In the genomic region with DNA sequence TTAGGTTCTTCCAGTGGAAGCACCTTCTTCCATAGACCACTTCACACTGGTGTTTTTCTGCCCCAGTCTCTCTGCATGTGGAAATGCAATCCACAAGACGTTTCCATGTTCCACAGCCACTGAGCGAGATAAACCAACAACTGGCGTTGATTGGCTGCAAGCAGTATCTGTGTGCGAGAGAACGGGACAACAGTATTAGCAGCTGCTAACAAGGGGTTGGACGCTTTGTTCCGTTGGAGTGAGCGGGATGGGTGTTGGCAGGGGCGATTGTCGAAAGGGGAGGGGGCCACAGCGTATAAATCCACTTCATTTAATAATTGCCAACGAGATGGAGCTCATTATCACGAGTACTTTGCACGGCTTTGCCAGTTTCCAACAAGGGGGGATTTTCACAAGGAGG, we compare ENCODE assay signal across 1 fruit fly cellular context.
TF ChIP-seq lines count a peak whose summit lies in the region.

No protein-coding gene starts in this region.

TF ChIP-seq in whole organism, embryonic, 481 proteins besides CTCF, POLR2A, EP300 and RAD21 (continued from another document):
- no peak for TF ChIP-seq CG13424 (tag; optimal IDR thresholded peaks at IDR 0.05; lab: Kevin White, UChicago)
- peak; percentile 62 for TF ChIP-seq ash1 (GFP tag; optimal IDR thresholded peaks at IDR 0.05; lab: Kevin White, UChicago)
- TF ChIP-seq Taf1 (GFP tag; IDR thresholded peaks at IDR 0.05; lab: Robert Waterston, UW): no peak
- peak; percentile 89 for TF ChIP-seq crol (GFP tag; IDR thresholded peaks at IDR 0.05; lab: Robert Waterston, UW)
- TF ChIP-seq vvl (GFP tag; IDR thresholded peaks at IDR 0.05; lab: Robert Waterston, UW): peak; percentile 54; the same call in 1 of the 2 replicates
- TF ChIP-seq ato (GFP tag; IDR thresholded peaks at IDR 0.05; lab: Robert Waterston, UW; ENCODE audit: partially characterized antibody): 0 out of 2 replicates have a peak, but pooled peaks have one; percentile 10
- peak; percentile 23 to 37 for TF ChIP-seq Trl (optimal IDR thresholded peaks at IDR 0.05; lab: Kevin White, UChicago)
- TF ChIP-seq Trl (GFP tag; optimal IDR thresholded peaks at IDR 0.05; lab: Kevin White, UChicago): no peak
- 0 out of 3 replicates have a peak, but pooled peaks have one; percentile 55 for TF ChIP-seq Opbp (GFP tag; IDR thresholded peaks at IDR 0.05; lab: Robert Waterston, UW; ENCODE audit: partially characterized antibody)
- peak; percentile 65 for TF ChIP-seq bbx (GFP tag; IDR thresholded peaks at IDR 0.05; lab: Robert Waterston, UW; ENCODE audit: partially characterized antibody)
- TF ChIP-seq ewg (GFP tag; optimal IDR thresholded peaks at IDR 0.05; lab: Kevin White, UChicago): peak; percentile 39
- TF ChIP-seq gsb-n (tag; optimal IDR thresholded peaks at IDR 0.05; lab: Kevin White, UChicago): peak; percentile 4
- TF ChIP-seq gce (GFP tag; IDR thresholded peaks at IDR 0.05; lab: Robert Waterston, UW): peak; percentile 7; the same call in 1 of the 3 replicates
- TF ChIP-seq hth (optimal IDR thresholded peaks at IDR 0.05; lab: Kevin White, UChicago): no peak
- TF ChIP-seq pho (GFP tag; optimal IDR thresholded peaks at IDR 0.05; lab: Kevin White, UChicago): no peak
- no peak for TF ChIP-seq CG14710 (tag; optimal IDR thresholded peaks at IDR 0.05; lab: Kevin White, UChicago)
- peak; percentile 92 for TF ChIP-seq CG8478 (optimal IDR thresholded peaks at IDR 0.05; lab: Kevin White, UChicago)
- TF ChIP-seq Awh (GFP tag; IDR thresholded peaks at IDR 0.05; lab: Robert Waterston, UW): 0 out of 2 replicates have a peak, but pooled peaks have one; percentile 16
- no peak for TF ChIP-seq unc-4 (GFP tag; IDR thresholded peaks at IDR 0.05; lab: Robert Waterston, UW; ENCODE audit: partially characterized antibody)
- 0 out of 3 replicates have a peak, but pooled peaks have one; percentile 36 for TF ChIP-seq sr (GFP tag; IDR thresholded peaks at IDR 0.05; lab: Robert Waterston, UW)
- TF ChIP-seq grau (tag; optimal IDR thresholded peaks at IDR 0.05; lab: Kevin White, UChicago): peak; percentile 20
- no peak for TF ChIP-seq CG30403 (GFP tag; optimal IDR thresholded peaks at IDR 0.05; lab: Kevin White, UChicago)
- TF ChIP-seq Deaf1 (tag; optimal IDR thresholded peaks at IDR 0.05; lab: Kevin White, UChicago): peak; percentile 28
- no peak for TF ChIP-seq CG14050 (GFP tag; IDR thresholded peaks at IDR 0.05; lab: Robert Waterston, UW)
- TF ChIP-seq Kr (GFP tag; optimal IDR thresholded peaks at IDR 0.05; lab: Kevin White, UChicago): peak; percentile 1
- peak; percentile 100 for TF ChIP-seq Nf-YC (tag; optimal IDR thresholded peaks at IDR 0.05; lab: Kevin White, UChicago)
- TF ChIP-seq jing (GFP tag; optimal IDR thresholded peaks at IDR 0.05; lab: Kevin White, UChicago): peak; percentile 59
- TF ChIP-seq CG32767 (GFP tag; IDR thresholded peaks at IDR 0.05; lab: Robert Waterston, UW): peak; percentile 42; the same call in 1 of the 2 replicates
- peak; percentile 80 for TF ChIP-seq oc (tag; optimal IDR thresholded peaks at IDR 0.05; lab: Kevin White, UChicago)
- peak; percentile 55 for TF ChIP-seq CoRest (tag; optimal IDR thresholded peaks at IDR 0.05; lab: Kevin White, UChicago)
- no peak for TF ChIP-seq br (optimal IDR thresholded peaks at IDR 0.05; lab: Kevin White, UChicago)
- peak; percentile 41 for TF ChIP-seq kah (GFP tag; optimal IDR thresholded peaks at IDR 0.05; lab: Kevin White, UChicago)
- TF ChIP-seq CG10321 (GFP tag; IDR thresholded peaks at IDR 0.05; lab: Robert Waterston, UW): peak; percentile 99
- TF ChIP-seq CG14667 (GFP tag; IDR thresholded peaks at IDR 0.05; lab: Robert Waterston, UW): no peak
- TF ChIP-seq CG1832 (GFP tag; optimal IDR thresholded peaks at IDR 0.05; lab: Kevin White, UChicago): peak; percentile 97
- peak; percentile 43; the same call in 1 of the 3 replicates for TF ChIP-seq otp (GFP tag; IDR thresholded peaks at IDR 0.05; lab: Robert Waterston, UW)
- TF ChIP-seq grn (GFP tag; optimal IDR thresholded peaks at IDR 0.05; lab: Kevin White, UChicago): peak; percentile 18
- TF ChIP-seq Med (GFP tag; lab: Kevin White, UChicago): peak; percentile 75
- TF ChIP-seq HmgD (GFP tag; optimal IDR thresholded peaks at IDR 0.05; lab: Kevin White, UChicago): peak; percentile 28
- peak; percentile 63 for TF ChIP-seq abd-A (tag; optimal IDR thresholded peaks at IDR 0.05; lab: Kevin White, UChicago)
- no peak for TF ChIP-seq az2 (GFP tag; optimal IDR thresholded peaks at IDR 0.05; lab: Kevin White, UChicago)
- TF ChIP-seq fu2 (GFP tag; optimal IDR thresholded peaks at IDR 0.05; lab: Kevin White, UChicago): no peak
- peak; percentile 100 for TF ChIP-seq Nf-YB (GFP tag; optimal IDR thresholded peaks at IDR 0.05; lab: Kevin White, UChicago)
- no peak for TF ChIP-seq ken (GFP tag; IDR thresholded peaks at IDR 0.05; lab: Robert Waterston, UW)
- TF ChIP-seq Nf-YA (GFP tag; IDR thresholded peaks at IDR 0.05; lab: Robert Waterston, UW): peak; percentile 99
